Fruit fly (Drosophila melanogaster) whole organism, embryonic: Measurements from ENCODE around the gene Rab30.

Source experiments
- ATbp ChIP-seq: fragments of 200-800 bp; sonication (Bioruptor generic); optimal IDR thresholded peaks from 2 replicates; lab custom pipeline; 2017; ENCODE audit warnings: missing biosample characterization, mild to moderate bottlenecking, missing genetic modification characterization, missing genetic modification reagents
- Atf-2 ChIP-seq: fragments of 200-800 bp; sonication (Bioruptor generic); optimal IDR thresholded peaks from 2 replicates; lab custom pipeline; 2016; ENCODE audit warnings: missing biosample characterization, missing genetic modification characterization
- Blimp-1 ChIP-seq: fragments of 200-800 bp; sonication (Bioruptor generic); optimal IDR thresholded peaks from 3 replicates; lab custom pipeline; 2018; ENCODE audit warnings: missing biosample characterization, missing genetic modification characterization, mild to moderate bottlenecking, moderate library complexity, missing genetic modification reagents
- Bteb2 ChIP-seq: fragments of 200-800 bp; sonication (Bioruptor generic); optimal IDR thresholded peaks from 2 replicates; lab custom pipeline; 2016; ENCODE audit warnings: missing biosample characterization, missing genetic modification characterization
- CG10654 ChIP-seq: fragments of 200-800 bp; sonication (Bioruptor generic); optimal IDR thresholded peaks from 2 replicates; lab custom pipeline; 2016; ENCODE audit warnings: missing biosample characterization, missing genetic modification characterization
- CG11093 ChIP-seq: fragments of 200-800 bp; sonication (Bioruptor generic); IDR thresholded peaks from 3 replicates; pipeline ENCODE4 v1.3.6; 2022; ENCODE audit warnings: missing biosample characterization, missing genetic modification characterization
- CG11695 ChIP-seq: fragments of 200-800 bp; sonication (Bioruptor generic); IDR thresholded peaks from 3 replicates; pipeline ENCODE4 v1.3.6; 2022; ENCODE audit warnings: missing biosample characterization, missing genetic modification characterization
- CG12104 ChIP-seq: fragments of 200-800 bp; sonication (Bioruptor generic); optimal IDR thresholded peaks from 3 replicates; lab custom pipeline; 2016; ENCODE audit warnings: missing biosample characterization, missing genetic modification characterization
- CG12236 ChIP-seq: fragments of 200-800 bp; sonication (Bioruptor generic); optimal IDR thresholded peaks from 2 replicates; lab custom pipeline; 2016; ENCODE audit warnings: missing biosample characterization, missing genetic modification characterization
- CG14050 ChIP-seq: fragments of 200-800 bp; sonication (Bioruptor generic); IDR thresholded peaks from 3 replicates; pipeline ENCODE4 v1.3.6; 2022; ENCODE audit warnings: missing biosample characterization, missing genetic modification characterization
- CG15269 ChIP-seq: fragments of 200-800 bp; sonication (Bioruptor generic); optimal IDR thresholded peaks from 2 replicates; lab custom pipeline; 2018; ENCODE audit warnings: missing biosample characterization, mild to moderate bottlenecking, missing genetic modification characterization, moderate library complexity
- CG15479 ChIP-seq: fragments of 200-800 bp; sonication (Bioruptor generic); optimal IDR thresholded peaks from 3 replicates; lab custom pipeline; 2019; ENCODE audit warnings: missing biosample characterization, mild to moderate bottlenecking, missing genetic modification characterization, moderate library complexity
- CG1602 ChIP-seq: fragments of 200-800 bp; sonication (Bioruptor generic); optimal IDR thresholded peaks from 3 replicates; lab custom pipeline; 2016; ENCODE audit warnings: missing biosample characterization, missing genetic modification characterization
- CG17328 ChIP-seq: fragments of 200-800 bp; sonication (Bioruptor generic); IDR thresholded peaks from 2 replicates; pipeline ENCODE4 v1.3.6; 2022; ENCODE audit warnings: missing biosample characterization, missing genetic modification characterization
- CG17912 ChIP-seq: fragments of 200-800 bp; sonication (Bioruptor generic); optimal IDR thresholded peaks from 2 replicates; lab custom pipeline; 2018; ENCODE audit warnings: missing biosample characterization, mild to moderate bottlenecking, missing genetic modification characterization
- CG1792 ChIP-seq: fragments of 200-800 bp; sonication (Bioruptor generic); optimal IDR thresholded peaks from 2 replicates; lab custom pipeline; 2016; ENCODE audit warnings: missing biosample characterization, missing genetic modification characterization
- CG18599 ChIP-seq: fragments of 200-800 bp; sonication (Bioruptor generic); optimal IDR thresholded peaks from 3 replicates; lab custom pipeline; 2017; ENCODE audit warnings: missing biosample characterization, missing genetic modification characterization, mild to moderate bottlenecking, moderate library complexity, missing genetic modification reagents
- CG2712 ChIP-seq: fragments of 200-800 bp; optimal IDR thresholded peaks from 3 replicates; lab custom pipeline; 2019; ENCODE audit warnings: missing biosample characterization, mild to moderate bottlenecking, missing genetic modification characterization, moderate library complexity
- CG34376 ChIP-seq: fragments of 200-800 bp; sonication (Bioruptor generic); optimal IDR thresholded peaks from 2 replicates; lab custom pipeline; 2018; ENCODE audit warnings: missing biosample characterization, mild to moderate bottlenecking, missing genetic modification characterization
- CG4854 ChIP-seq: fragments of 200-800 bp; sonication (Bioruptor generic); optimal IDR thresholded peaks from 2 replicates; lab custom pipeline; 2016; ENCODE audit warnings: missing biosample characterization, missing genetic modification characterization, inconsistent platforms
- CG7372 ChIP-seq: fragments of 200-800 bp; sonication (Bioruptor generic); IDR thresholded peaks from 2 replicates; pipeline ENCODE4 v1.3.6; 2022; ENCODE audit warnings: missing biosample characterization, missing genetic modification characterization
- CG7987 ChIP-seq: fragments of 200-800 bp; sonication (Bioruptor generic); optimal IDR thresholded peaks from 2 replicates; lab custom pipeline; 2018; ENCODE audit warnings: missing biosample characterization, mild to moderate bottlenecking, missing genetic modification characterization, moderate library complexity
- CG9932 ChIP-seq: fragments of 200-800 bp; sonication (Bioruptor generic); IDR thresholded peaks from 2 replicates; pipeline ENCODE4 v1.3.6; 2022; ENCODE audit warnings: missing biosample characterization, missing genetic modification characterization
- CTCF ChIP-seq: fragments of 200-800 bp; sonication (Bioruptor generic); optimal IDR thresholded peaks from 2 replicates; lab custom pipeline; 2017; ENCODE audit warnings: missing biosample characterization, mild to moderate bottlenecking, missing genetic modification characterization, moderate library complexity
- Dip3 ChIP-seq: fragments of 200-800 bp; sonication (Bioruptor generic); optimal IDR thresholded peaks from 3 replicates; lab custom pipeline; 2016; ENCODE audit warnings: missing biosample characterization, missing genetic modification characterization
- Eip74EF ChIP-seq, 2 experiments: fragments of 200-800 bp in 1 of 2; fragments of >200 bp in 1 of 2; sonication (Bioruptor generic) in 1 of 2; optimal IDR thresholded peaks; 2 replicates each; lab custom pipeline; 2017 to 2019; ENCODE audit warnings: missing biosample characterization in 2 of 2, missing genetic modification characterization in 2 of 2, mild to moderate bottlenecking in 1 of 2, moderate library complexity in 1 of 2
- Ets97D ChIP-seq: fragments of 200-800 bp; sonication (Bioruptor generic); optimal IDR thresholded peaks from 3 replicates; lab custom pipeline; 2016; ENCODE audit warnings: missing biosample characterization, missing genetic modification characterization
- Gsc ChIP-seq: fragments of 200-800 bp; sonication (Bioruptor generic); IDR thresholded peaks from 2 replicates; pipeline ENCODE4 v1.3.6; 2022; ENCODE audit warnings: missing biosample characterization, missing genetic modification characterization
- Gug ChIP-seq: fragments of 200-800 bp; sonication (Bioruptor generic); IDR thresholded peaks from 4 replicates; pipeline ENCODE4 v1.3.6; 2022; ENCODE audit warnings: missing biosample characterization, missing genetic modification characterization
- Hr39 ChIP-seq: fragments of >200 bp; optimal IDR thresholded peaks from 2 replicates; lab custom pipeline; 2017
- Jarid2 ChIP-seq: fragments of 200-800 bp; sonication (Bioruptor generic); optimal IDR thresholded peaks from 3 replicates; lab custom pipeline; 2017; ENCODE audit warnings: mild to moderate bottlenecking, missing biosample characterization, missing genetic modification reagents, missing genetic modification characterization
- MESR4 ChIP-seq: fragments of 200-800 bp; sonication (Bioruptor generic); optimal IDR thresholded peaks from 2 replicates; lab custom pipeline; 2018; ENCODE audit warnings: missing biosample characterization, mild to moderate bottlenecking, missing genetic modification characterization, moderate library complexity
- Usf ChIP-seq: fragments of 200-800 bp; sonication (Bioruptor generic); optimal IDR thresholded peaks from 2 replicates; lab custom pipeline; 2017; ENCODE audit warnings: missing genotype, missing biosample characterization, missing genetic modification characterization
- Xrp1 ChIP-seq: fragments of 200-800 bp; sonication (Bioruptor generic); IDR thresholded peaks from 2 replicates; pipeline ENCODE4 v1.3.6; 2022; ENCODE audit warnings: missing biosample characterization, missing genetic modification characterization
- btn ChIP-seq: fragments of 200-800 bp; sonication (Bioruptor generic); optimal IDR thresholded peaks from 2 replicates; lab custom pipeline; 2016; ENCODE audit warnings: missing biosample characterization, missing genetic modification characterization
- chif ChIP-seq, 2 experiments: fragments of 200-800 bp; sonication (Bioruptor generic); optimal IDR thresholded peaks; 3 replicates each; lab custom pipeline; 2016; ENCODE audit warnings: missing biosample characterization in 2 of 2, missing genetic modification characterization in 2 of 2
- chn ChIP-seq: fragments of 200-800 bp; sonication (Bioruptor generic); optimal IDR thresholded peaks from 2 replicates; lab custom pipeline; 2016; ENCODE audit warnings: missing biosample characterization, missing genetic modification characterization
- danr ChIP-seq: fragments of 200-800 bp; sonication (Bioruptor generic); IDR thresholded peaks from 2 replicates; pipeline ENCODE4 v1.3.6; 2022; ENCODE audit warnings: missing biosample characterization, missing genetic modification characterization
- emc ChIP-seq: fragments of 200-800 bp; sonication (Bioruptor generic); optimal IDR thresholded peaks from 2 replicates; lab custom pipeline; 2016; ENCODE audit warnings: missing biosample characterization, missing genetic modification characterization
- en ChIP-seq: fragments of 200-800 bp; sonication (Bioruptor generic); optimal IDR thresholded peaks from 2 replicates; lab custom pipeline; 2016; ENCODE audit warnings: missing biosample characterization, missing genetic modification characterization
- exex ChIP-seq: fragments of 200-800 bp; sonication (Bioruptor generic); optimal IDR thresholded peaks from 4 replicates; lab custom pipeline; 2018; ENCODE audit warnings: missing biosample characterization, mild to moderate bottlenecking, missing genetic modification characterization, moderate library complexity
- fd96Cb ChIP-seq: fragments of 200-800 bp; sonication (Bioruptor generic); optimal IDR thresholded peaks from 2 replicates; lab custom pipeline; 2018; ENCODE audit warnings: missing biosample characterization, mild to moderate bottlenecking, missing genetic modification characterization, moderate library complexity
- lab ChIP-seq: fragments of 200-800 bp; sonication (Bioruptor generic); optimal IDR thresholded peaks from 3 replicates; lab custom pipeline; 2017; ENCODE audit warnings: missing biosample characterization, missing genetic modification characterization, mild to moderate bottlenecking, moderate library complexity, missing genetic modification reagents
- maf-S ChIP-seq: fragments of 200-800 bp; sonication (Bioruptor generic); optimal IDR thresholded peaks from 2 replicates; lab custom pipeline; 2016; ENCODE audit warnings: missing biosample characterization, missing genetic modification characterization
- nerfin-1 ChIP-seq: fragments of 200-800 bp; sonication (Bioruptor generic); optimal IDR thresholded peaks from 3 replicates; lab custom pipeline; 2019; ENCODE audit warnings: missing biosample characterization, mild to moderate bottlenecking, missing genetic modification characterization, moderate library complexity
- peb ChIP-seq: fragments of 200-800 bp; sonication (Bioruptor generic); IDR thresholded peaks from 2 replicates; pipeline ENCODE4 v1.3.6; 2022; ENCODE audit warnings: missing biosample characterization, missing genetic modification characterization
- rib ChIP-seq: fragments of 200-800 bp; sonication (Bioruptor generic); IDR thresholded peaks from 2 replicates; pipeline ENCODE4 v1.3.6; 2022; ENCODE audit warnings: missing biosample characterization, missing genetic modification characterization
- sd ChIP-seq: fragments of 200-800 bp; sonication (Bioruptor generic); optimal IDR thresholded peaks from 3 replicates; lab custom pipeline; 2018; ENCODE audit warnings: missing biosample characterization, mild to moderate bottlenecking, missing genetic modification characterization, moderate library complexity
- stwl ChIP-seq: fragments of 200-800 bp; sonication (Bioruptor generic); optimal IDR thresholded peaks from 3 replicates; lab custom pipeline; 2018; ENCODE audit warnings: missing biosample characterization, mild to moderate bottlenecking, missing genetic modification characterization, moderate library complexity
- vnd ChIP-seq: fragments of 200-800 bp; sonication (Bioruptor generic); IDR thresholded peaks from 3 replicates; pipeline ENCODE4 v1.3.6; 2022; ENCODE audit warnings: missing biosample characterization, missing genetic modification characterization; ENCODE audit not compliant: partially characterized antibody
- zen2 ChIP-seq: fragments of 200-800 bp; sonication (Bioruptor generic); IDR thresholded peaks from 3 replicates; pipeline ENCODE4 v1.3.6; 2022; ENCODE audit warnings: missing biosample characterization, missing genetic modification characterization; ENCODE audit not compliant: partially characterized antibody

The Rab30 gene

DNA sequence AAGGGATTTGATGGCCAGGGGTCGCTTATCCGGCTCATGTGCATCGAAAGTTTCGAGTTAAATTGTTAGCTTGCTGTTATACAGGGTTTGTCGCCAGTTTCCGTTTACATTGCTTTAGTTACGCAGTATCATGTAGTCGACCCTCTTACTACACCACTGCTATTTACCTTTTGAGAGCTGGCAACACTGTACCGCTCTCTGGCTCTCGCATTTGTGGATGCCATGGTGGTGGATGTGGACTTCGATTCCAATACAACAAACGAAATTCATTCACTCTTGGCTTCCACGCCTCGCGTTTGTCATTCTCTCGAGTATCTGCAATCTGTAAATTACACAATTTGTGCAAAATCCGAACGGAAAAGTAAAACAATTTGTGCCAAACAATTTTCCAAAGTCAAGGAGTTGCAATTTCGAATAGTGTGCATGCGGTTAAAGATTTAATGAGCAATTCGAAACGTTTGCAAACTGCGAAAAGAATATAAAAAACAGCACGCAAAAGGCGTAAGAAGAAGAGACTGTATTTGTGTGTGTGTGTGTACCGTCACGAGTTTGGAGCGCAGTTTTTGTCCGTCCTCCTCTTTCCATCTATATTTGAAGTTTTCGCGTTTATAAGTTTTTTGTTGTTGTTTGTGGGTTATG, 16.7 kb upstream of the Rab30 start (continued):
- TF ChIP-seq Blimp-1 (GFP tag; lab: Kevin White, UChicago): no peak
- TF ChIP-seq Xrp1 (GFP tag; lab: Robert Waterston, UW): peak; percentile 41; the same call in 1 of the 2 replicates
- no peak for TF ChIP-seq CG15269 (tag; lab: Kevin White, UChicago)
- TF ChIP-seq CG14050 (GFP tag; lab: Robert Waterston, UW): no peak
- TF ChIP-seq CG7372 (GFP tag; lab: Robert Waterston, UW): no peak
- TF ChIP-seq sd (tag; lab: Kevin White, UChicago): peak; percentile 71
- TF ChIP-seq CG1792 (GFP tag; lab: Kevin White, UChicago): no peak
- TF ChIP-seq exex (tag; lab: Kevin White, UChicago): peak; percentile 46
- TF ChIP-seq CG2712: peak; percentile 27
- TF ChIP-seq CG7987: peak; percentile 35
- no peak for TF ChIP-seq Eip74EF (GFP tag; optimal IDR thresholded peaks at IDR 0.05; lab: Kevin White, UChicago)
- TF ChIP-seq fd96Cb (tag; lab: Kevin White, UChicago): no peak
- no peak for TF ChIP-seq btn (GFP tag; lab: Kevin White, UChicago)
- no peak for TF ChIP-seq CG1602
- peak; percentile 53 for TF ChIP-seq CG9932 (GFP tag; lab: Robert Waterston, UW)
- no peak for TF ChIP-seq CTCF (GFP tag; lab: Kevin White, UChicago)
- peak; percentile 63 for TF ChIP-seq stwl
- TF ChIP-seq en: no peak
- peak; percentile 80 for TF ChIP-seq CG34376 (GFP tag; lab: Kevin White, UChicago)
- no peak for TF ChIP-seq Atf-2
- no peak for TF ChIP-seq CG11093 (GFP tag; lab: Robert Waterston, UW)
- no peak for TF ChIP-seq ATbp (GFP tag; lab: Kevin White, UChicago)
- 0 out of 2 replicates have a peak, but pooled peaks have one; percentile 18 for TF ChIP-seq rib (GFP tag; lab: Robert Waterston, UW)
- TF ChIP-seq nerfin-1 (tag; lab: Kevin White, UChicago): peak; percentile 98
- peak; percentile 38 for TF ChIP-seq lab
- TF ChIP-seq Gug (GFP tag; lab: Robert Waterston, UW): peak; percentile 4; the same call in 1 of the 4 replicates
- no peak for TF ChIP-seq Dip3 (GFP tag; lab: Kevin White, UChicago)
- no peak for TF ChIP-seq CG12104 (GFP tag; lab: Kevin White, UChicago)
- TF ChIP-seq danr (GFP tag; lab: Robert Waterston, UW): no peak
- no peak for TF ChIP-seq peb (GFP tag; lab: Robert Waterston, UW)
- TF ChIP-seq chn: peak; percentile 33
- no peak for TF ChIP-seq Ets97D (GFP tag; lab: Kevin White, UChicago)
- TF ChIP-seq Bteb2: no peak
- peak; percentile 30 for TF ChIP-seq CG17912 (GFP tag; lab: Kevin White, UChicago)
- TF ChIP-seq MESR4: peak; percentile 51
- TF ChIP-seq Usf (GFP tag; lab: Kevin White, UChicago): no peak
- TF ChIP-seq CG4854 (GFP tag; lab: Kevin White, UChicago): no peak
- TF ChIP-seq emc (GFP tag; lab: Kevin White, UChicago): no peak
- TF ChIP-seq CG15479 (GFP tag; lab: Kevin White, UChicago): no peak
- TF ChIP-seq CG10654 (GFP tag; lab: Kevin White, UChicago): no peak
- peak; percentile 38; the same call in 1 of the 2 replicates for TF ChIP-seq CG17328 (GFP tag; lab: Robert Waterston, UW)
- TF ChIP-seq Hr39 (lab: Kevin White, UChicago): no peak
- peak; percentile 99 for TF ChIP-seq zen2 (GFP tag; lab: Robert Waterston, UW)
- peak; percentile 65; the same call in 2 of the 3 replicates for TF ChIP-seq CG11695
- TF ChIP-seq chif (GFP tag; optimal IDR thresholded peaks at IDR 0.05; lab: Kevin White, UChicago): no peak
- TF ChIP-seq CG12236 (GFP tag; lab: Kevin White, UChicago): no peak
- peak; percentile 28 for TF ChIP-seq CG18599 (GFP tag; lab: Kevin White, UChicago)
- TF ChIP-seq vnd (GFP tag; lab: Robert Waterston, UW): peak; percentile 98
- peak; percentile 50 for TF ChIP-seq Jarid2
- TF ChIP-seq maf-S (GFP tag; lab: Kevin White, UChicago): no peak
- TF ChIP-seq Gsc (GFP tag; lab: Robert Waterston, UW): no peak
